Fruit fly (Drosophila melanogaster) whole organism, embryonic: ENCODE measurements around the gene Lsp1alpha.
A peak's percentile ranks its signal among the peaks of the same experiment; 100 is the strongest.

Experiments
- CG10267 ChIP-seq: fragments of 200-800 bp; sonication (Bioruptor generic); optimal IDR thresholded peaks from 2 replicates; lab custom pipeline; 2018; ENCODE audit warnings: missing biosample characterization, mild to moderate bottlenecking, missing genetic modification characterization, moderate library complexity
- CG11560 ChIP-seq: fragments of 200-800 bp; sonication (Bioruptor generic); IDR thresholded peaks from 3 replicates; pipeline ENCODE4 v1.3.6; 2022; ENCODE audit warnings: missing biosample characterization, missing genetic modification characterization
- CG12391 ChIP-seq: fragments of 200-800 bp; sonication (Bioruptor generic); optimal IDR thresholded peaks from 3 replicates; lab custom pipeline; 2018; ENCODE audit warnings: missing biosample characterization, mild to moderate bottlenecking, missing genetic modification characterization, moderate library complexity
- CG13296 ChIP-seq: fragments of 200-800 bp; sonication (Bioruptor generic); optimal IDR thresholded peaks from 3 replicates; lab custom pipeline; 2018; ENCODE audit warnings: missing biosample characterization, mild to moderate bottlenecking, missing genetic modification characterization
- CG14441 ChIP-seq: fragments of 200-800 bp; sonication (Bioruptor generic); IDR thresholded peaks from 2 replicates; pipeline ENCODE4 v1.3.6; 2022; ENCODE audit warnings: missing biosample characterization, missing genetic modification characterization
- CG2712 ChIP-seq: fragments of 200-800 bp; optimal IDR thresholded peaks from 3 replicates; lab custom pipeline; 2019; ENCODE audit warnings: missing biosample characterization, mild to moderate bottlenecking, missing genetic modification characterization, moderate library complexity
- CG3281 ChIP-seq: fragments of 200-800 bp; sonication (Bioruptor generic); optimal IDR thresholded peaks from 3 replicates; lab custom pipeline; 2017; ENCODE audit warnings: missing biosample characterization, mild to moderate bottlenecking, missing genetic modification characterization
- CG4617 ChIP-seq: fragments of 200-800 bp; sonication (Bioruptor generic); optimal IDR thresholded peaks from 3 replicates; lab custom pipeline; 2016; ENCODE audit warnings: missing biosample characterization, missing genetic modification characterization, borderline replicate concordance
- CG4707 ChIP-seq: fragments of 200-800 bp; sonication (Bioruptor generic); optimal IDR thresholded peaks from 2 replicates; lab custom pipeline; 2018; ENCODE audit warnings: missing biosample characterization, mild to moderate bottlenecking, missing genetic modification characterization, moderate library complexity
- CG4854 ChIP-seq: fragments of 200-800 bp; sonication (Bioruptor generic); optimal IDR thresholded peaks from 2 replicates; lab custom pipeline; 2016; ENCODE audit warnings: missing biosample characterization, missing genetic modification characterization, inconsistent platforms
- CG5180 ChIP-seq: fragments of 200-800 bp; sonication (Bioruptor generic); optimal IDR thresholded peaks from 3 replicates; lab custom pipeline; 2017; ENCODE audit warnings: missing biosample characterization, missing genetic modification characterization, mild to moderate bottlenecking, moderate library complexity, missing genetic modification reagents
- CG6175 ChIP-seq: fragments of 200-800 bp; sonication (Bioruptor generic); IDR thresholded peaks from 3 replicates; pipeline ENCODE4 v1.3.6; 2022; ENCODE audit warnings: missing biosample characterization, missing genetic modification characterization
- CG6791 ChIP-seq: fragments of 200-800 bp; sonication (Bioruptor generic); IDR thresholded peaks from 3 replicates; pipeline ENCODE4 v1.3.6; 2022; ENCODE audit warnings: missing biosample characterization, missing genetic modification characterization; ENCODE audit not compliant: partially characterized antibody
- CG6854 ChIP-seq: fragments of 200-800 bp; sonication (Bioruptor generic); optimal IDR thresholded peaks from 3 replicates; lab custom pipeline; 2017; ENCODE audit warnings: missing biosample characterization, mild to moderate bottlenecking, missing genetic modification characterization
- CG7271 ChIP-seq: fragments of 200-800 bp; sonication (Bioruptor generic); optimal IDR thresholded peaks from 2 replicates; lab custom pipeline; 2018; ENCODE audit warnings: missing biosample characterization, mild to moderate bottlenecking, missing genetic modification characterization, moderate library complexity
- CG8359 ChIP-seq: fragments of 200-800 bp; sonication (Bioruptor generic); optimal IDR thresholded peaks from 2 replicates; lab custom pipeline; 2017; ENCODE audit warnings: missing biosample characterization, mild to moderate bottlenecking, missing genetic modification characterization, borderline replicate concordance
- CG8944 ChIP-seq: fragments of 200-800 bp; sonication (Bioruptor generic); optimal IDR thresholded peaks from 3 replicates; lab custom pipeline; 2016; ENCODE audit warnings: missing biosample characterization, missing genetic modification characterization
- D ChIP-seq, 2 experiments: fragments of 200-800 bp in 1 of 2; fragments of >200 bp in 1 of 2; sonication (Bioruptor generic) in 1 of 2; optimal IDR thresholded peaks; 2 replicates in 1 of 2; 3 replicates in 1 of 2; lab custom pipeline; 2017; ENCODE audit warnings: mild to moderate bottlenecking in 1 of 2, missing biosample characterization in 1 of 2, missing genetic modification characterization in 1 of 2, missing genetic modification reagents in 1 of 2
- D19A ChIP-seq: fragments of 200-800 bp; optimal IDR thresholded peaks from 3 replicates; lab custom pipeline; 2019; ENCODE audit warnings: missing biosample characterization, mild to moderate bottlenecking, missing genetic modification characterization, moderate library complexity
- Dip2 ChIP-seq: fragments of 200-800 bp; sonication (Bioruptor generic); IDR thresholded peaks from 2 replicates; pipeline ENCODE4 v1.3.6; 2022; ENCODE audit warnings: missing biosample characterization, missing genetic modification characterization
- E2f2 ChIP-seq: fragments of 200-800 bp; sonication (Bioruptor generic); IDR thresholded peaks from 2 replicates; pipeline ENCODE4 v1.3.6; 2022; ENCODE audit warnings: missing biosample characterization, missing genetic modification characterization
- HLH4C ChIP-seq: fragments of 200-800 bp; sonication (Bioruptor generic); IDR thresholded peaks from 3 replicates; pipeline ENCODE4 v1.3.6; 2022; ENCODE audit warnings: missing biosample characterization, missing genetic modification characterization; ENCODE audit not compliant: partially characterized antibody
- Hand ChIP-seq: fragments of 200-800 bp; sonication (Bioruptor generic); optimal IDR thresholded peaks from 2 replicates; lab custom pipeline; 2017; ENCODE audit warnings: mild to moderate bottlenecking, missing biosample characterization, missing genetic modification reagents, missing genetic modification characterization
- MTF-1 ChIP-seq: fragments of 200-800 bp; sonication (Bioruptor generic); optimal IDR thresholded peaks from 2 replicates; lab custom pipeline; 2018; ENCODE audit warnings: missing biosample characterization, mild to moderate bottlenecking, missing genetic modification characterization, borderline replicate concordance
- Med ChIP-seq: fragments of 200-800 bp; sonication (Bioruptor generic); peaks from one replicate; lab custom pipeline; 2016; ENCODE audit warnings: missing biosample characterization, missing genetic modification characterization, mild to moderate bottlenecking, inconsistent platforms, moderate library complexity
- Sox100B ChIP-seq: fragments of 200-800 bp; sonication (Bioruptor generic); optimal IDR thresholded peaks from 3 replicates; lab custom pipeline; 2018; ENCODE audit warnings: missing biosample characterization, mild to moderate bottlenecking, missing genetic modification characterization
- abd-A ChIP-seq: fragments of 200-800 bp; sonication (Bioruptor generic); optimal IDR thresholded peaks from 3 replicates; lab custom pipeline; 2019; ENCODE audit warnings: missing biosample characterization, mild to moderate bottlenecking, missing genetic modification characterization, moderate library complexity
- bab2 ChIP-seq: fragments of 200-800 bp; sonication (Bioruptor generic); optimal IDR thresholded peaks from 2 replicates; lab custom pipeline; 2016; ENCODE audit warnings: missing biosample characterization, missing genetic modification characterization
- bcd ChIP-seq: fragments of 200-800 bp; sonication (Bioruptor generic); optimal IDR thresholded peaks from 2 replicates; lab custom pipeline; 2017; ENCODE audit warnings: missing biosample characterization, mild to moderate bottlenecking, missing genetic modification characterization
- bowl ChIP-seq: fragments of 200-800 bp; sonication (Bioruptor generic); IDR thresholded peaks from 2 replicates; pipeline ENCODE4 v1.3.6; 2022; ENCODE audit warnings: missing biosample characterization, missing genetic modification characterization
- caup ChIP-seq: fragments of 200-800 bp; sonication (Bioruptor generic); optimal IDR thresholded peaks from 3 replicates; lab custom pipeline; 2017; ENCODE audit warnings: missing biosample characterization, mild to moderate bottlenecking, missing genetic modification characterization, moderate library complexity; ENCODE audit not compliant: severe bottlenecking
- dmrt11E ChIP-seq: fragments of 200-800 bp; sonication (Bioruptor generic); optimal IDR thresholded peaks from 3 replicates; lab custom pipeline; 2018; ENCODE audit warnings: missing biosample characterization, mild to moderate bottlenecking, missing genetic modification characterization, moderate library complexity
- en ChIP-seq: fragments of 200-800 bp; sonication (Bioruptor generic); optimal IDR thresholded peaks from 2 replicates; lab custom pipeline; 2016; ENCODE audit warnings: missing biosample characterization, missing genetic modification characterization
- gfzf ChIP-seq: fragments of 200-800 bp; sonication (Bioruptor generic); optimal IDR thresholded peaks from 2 replicates; lab custom pipeline; 2016; ENCODE audit warnings: missing biosample characterization, mild to moderate bottlenecking, missing genetic modification characterization, moderate library complexity
- hkb ChIP-seq, 2 experiments: fragments of 200-800 bp in 1 of 2; fragments of >200 bp in 1 of 2; sonication (Bioruptor generic) in 1 of 2; IDR thresholded peaks in 1 of 2; optimal IDR thresholded peaks in 1 of 2; 2 replicates each; pipeline versions ENCODE4 v1.3.6 to Lab custom; 2017 to 2022; ENCODE audit warnings: missing biosample characterization in 1 of 2, missing genetic modification characterization in 1 of 2
- mam ChIP-seq: fragments of 200-800 bp; sonication (Bioruptor generic); optimal IDR thresholded peaks from 3 replicates; lab custom pipeline; 2016; ENCODE audit warnings: missing biosample characterization, missing genetic modification characterization
- oc ChIP-seq: fragments of 200-800 bp; sonication (Bioruptor generic); optimal IDR thresholded peaks from 2 replicates; lab custom pipeline; 2018; ENCODE audit warnings: missing biosample characterization, mild to moderate bottlenecking, missing genetic modification characterization, moderate library complexity
- otp ChIP-seq: fragments of 200-800 bp; sonication (Bioruptor generic); IDR thresholded peaks from 3 replicates; pipeline ENCODE4, ENCODE4 v1.3.6; 2022; ENCODE audit warnings: missing biosample characterization, missing genetic modification characterization
- pan ChIP-seq, 4 experiments: fragments of >200 bp in 3 of 4; fragments of 200-800 bp in 1 of 4; sonication (Bioruptor generic) in 1 of 4; optimal IDR thresholded peaks in 3 of 4; IDR thresholded peaks in 1 of 4; 2 replicates each; pipeline versions ENCODE4 v1.3.6 to Lab custom; 2017 to 2022; ENCODE audit warnings: missing biosample characterization in 2 of 4, missing genetic modification characterization in 2 of 4, mixed read lengths in 1 of 4
- prd ChIP-seq, 3 experiments: fragments of >200 bp in 2 of 3; fragments of 200-800 bp in 1 of 3; sonication (Bioruptor generic) in 1 of 3; optimal IDR thresholded peaks in 2 of 3; IDR thresholded peaks in 1 of 3; 2 replicates in 2 of 3; 3 replicates in 1 of 3; pipeline versions ENCODE4 v1.3.6 to Lab custom; 2017 to 2022; ENCODE audit warnings: missing biosample characterization in 1 of 3, missing genetic modification characterization in 1 of 3
- pzg ChIP-seq: fragments of 200-800 bp; sonication (Bioruptor generic); optimal IDR thresholded peaks from 3 replicates; lab custom pipeline; 2018; ENCODE audit warnings: missing biosample characterization, mild to moderate bottlenecking, missing genetic modification characterization, moderate library complexity
- run ChIP-seq: fragments of 200-800 bp; sonication (Bioruptor generic); optimal IDR thresholded peaks from 3 replicates; lab custom pipeline; 2018; ENCODE audit warnings: missing biosample characterization, mild to moderate bottlenecking, missing genetic modification characterization
- shn ChIP-seq: fragments of 200-800 bp; sonication (Bioruptor generic); optimal IDR thresholded peaks from 3 replicates; lab custom pipeline; 2016; ENCODE audit warnings: missing biosample characterization, missing genetic modification characterization
- vvl ChIP-seq: fragments of 200-800 bp; sonication (Bioruptor generic); IDR thresholded peaks from 2 replicates; pipeline ENCODE4 v1.3.6; 2022; ENCODE audit warnings: missing biosample characterization, missing genetic modification characterization
- wor ChIP-seq: fragments of 200-800 bp; sonication (Bioruptor generic); IDR thresholded peaks from 2 replicates; pipeline ENCODE4 v1.3.6; 2022; ENCODE audit warnings: missing biosample characterization, missing genetic modification characterization
- zen ChIP-seq: fragments of 200-800 bp; sonication (Bioruptor generic); optimal IDR thresholded peaks from 3 replicates; lab custom pipeline; 2018; ENCODE audit warnings: missing biosample characterization, mild to moderate bottlenecking, missing genetic modification characterization, moderate library complexity

The Lsp1alpha gene

DNA sequence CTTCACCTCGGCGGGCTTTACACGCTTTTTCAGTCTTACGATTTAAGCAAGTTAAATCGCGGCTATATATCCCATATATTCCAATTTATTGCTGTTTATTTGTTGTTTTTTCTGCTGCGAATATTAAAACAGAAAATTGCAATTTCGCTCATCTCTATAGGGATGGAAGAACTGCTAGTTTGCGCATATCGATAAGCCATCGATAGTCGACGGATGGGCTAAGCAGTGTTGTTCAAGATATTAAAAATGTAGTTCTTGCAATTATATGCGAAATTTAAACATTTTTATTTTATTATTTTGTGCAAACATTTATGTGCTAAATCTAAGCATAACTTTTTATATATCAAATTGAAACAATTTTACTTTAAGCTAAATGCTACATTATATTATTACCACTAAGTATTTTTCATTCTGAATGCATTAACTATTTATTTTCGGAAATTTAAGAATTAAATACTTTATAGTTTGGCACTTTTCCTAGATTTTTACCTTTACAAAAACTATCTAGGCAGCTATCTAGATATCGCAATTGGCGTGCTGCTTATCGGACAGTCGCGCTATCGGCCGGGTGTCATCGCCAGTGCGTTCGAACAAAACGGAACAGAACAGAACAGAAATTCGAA, 27.0 kb upstream of the Lsp1alpha start, which contains the start of the genes Rab40 and CG42258 (continued):
- TF ChIP-seq wor (GFP tag; lab: Robert Waterston, UW), result no peak; the same call in 1 of the 2 replicates
- TF ChIP-seq Sox100B (GFP tag; lab: Kevin White, UChicago), result peak; percentile 28
- TF ChIP-seq E2f2 (GFP tag; lab: Robert Waterston, UW), result 0 out of 2 replicates have a peak, but pooled peaks have one; percentile 17
- TF ChIP-seq CG4854 (GFP tag; lab: Kevin White, UChicago), result no peak
- TF ChIP-seq D (optimal IDR thresholded peaks at IDR 0.05; lab: Kevin White, UChicago), result no peak
- TF ChIP-seq D (GFP tag; optimal IDR thresholded peaks at IDR 0.05; lab: Kevin White, UChicago), result no peak
- peak; percentile 21; the same call in 1 of the 2 replicates for TF ChIP-seq CG14441
- TF ChIP-seq run (tag; lab: Kevin White, UChicago), result no peak
- TF ChIP-seq pzg (GFP tag; lab: Kevin White, UChicago), result peak; percentile 42
- no peak for TF ChIP-seq abd-A (tag; lab: Kevin White, UChicago)
- peak; percentile 20 for TF ChIP-seq CG3281 (GFP tag; lab: Kevin White, UChicago)
- TF ChIP-seq CG11560 (tag; lab: Robert Waterston, UW), result no peak
- TF ChIP-seq CG6175, result no peak
- TF ChIP-seq bcd, result peak; percentile 30
- TF ChIP-seq MTF-1 (GFP tag; lab: Kevin White, UChicago), result no peak
- TF ChIP-seq mam (GFP tag; lab: Kevin White, UChicago), result peak; percentile 66
- no peak for TF ChIP-seq en
- TF ChIP-seq D19A (tag; lab: Kevin White, UChicago), result no peak
- no peak for TF ChIP-seq CG13296 (GFP tag; lab: Kevin White, UChicago)
- TF ChIP-seq Med, result peak; percentile 85
- TF ChIP-seq pan (optimal IDR thresholded peaks at IDR 0.05; lab: Kevin White, UChicago), result no peak
- peak in 1 of 2 experiments; percentile 47 for TF ChIP-seq pan (GFP tag; optimal IDR thresholded peaks at IDR 0.05 in 1 of 2, IDR thresholded peaks at IDR 0.05 in 1 of 2)
- TF ChIP-seq oc (tag; lab: Kevin White, UChicago), result no peak
- no peak for TF ChIP-seq otp (GFP tag; lab: Robert Waterston, UW)
- no peak for TF ChIP-seq CG7271
- peak; percentile 40 for TF ChIP-seq shn (GFP tag; lab: Kevin White, UChicago)
- no peak for TF ChIP-seq gfzf
- peak; percentile 54; the same call in 1 of the 3 replicates for TF ChIP-seq HLH4C (GFP tag; lab: Robert Waterston, UW)
- peak; percentile 57 for TF ChIP-seq CG5180 (GFP tag; lab: Kevin White, UChicago)
- TF ChIP-seq zen (tag; lab: Kevin White, UChicago), result no peak
- peak; percentile 56 for TF ChIP-seq CG6791 (GFP tag; lab: Robert Waterston, UW)
- peak; percentile 62 for TF ChIP-seq CG12391
- TF ChIP-seq hkb (optimal IDR thresholded peaks at IDR 0.05; lab: Kevin White, UChicago), result no peak
- TF ChIP-seq hkb (GFP tag; IDR thresholded peaks at IDR 0.05; lab: Robert Waterston, UW), result no peak
- TF ChIP-seq vvl (GFP tag; lab: Robert Waterston, UW), result peak; percentile 34; the same call in 1 of the 2 replicates
- no peak for TF ChIP-seq CG4707
- TF ChIP-seq bab2 (GFP tag; lab: Kevin White, UChicago), result peak; percentile 41
- TF ChIP-seq Hand (GFP tag; lab: Kevin White, UChicago), result no peak
- no peak for TF ChIP-seq prd (optimal IDR thresholded peaks at IDR 0.05; lab: Kevin White, UChicago)
- peak; percentile 37; the same call in 2 of the 3 replicates for TF ChIP-seq prd (GFP tag; IDR thresholded peaks at IDR 0.05; lab: Robert Waterston, UW)
- TF ChIP-seq CG4617, result peak; percentile 62
- peak; percentile 28 for TF ChIP-seq dmrt11E
- TF ChIP-seq CG2712 (tag; lab: Kevin White, UChicago), result peak; percentile 45
- TF ChIP-seq CG8944, result peak; percentile 14
- TF ChIP-seq caup, result no peak
- no peak for TF ChIP-seq bowl (GFP tag; lab: Robert Waterston, UW)
- no peak for TF ChIP-seq CG6854 (GFP tag; lab: Kevin White, UChicago)
- no peak for TF ChIP-seq Dip2 (GFP tag; lab: Robert Waterston, UW)
- peak; percentile 79 for TF ChIP-seq CG10267 (tag; lab: Kevin White, UChicago)
- TF ChIP-seq CG8359 (GFP tag; lab: Kevin White, UChicago), result no peak
